Fruit fly (Drosophila melanogaster): ENCODE results near the gene Mgat2.

Gene Mgat2

dm6 chr3R:29997607-29998236 is 24.3 kb downstream of the Mgat2 start, which contains the start of the genes CG15525 and CG11504 (continued):
- no peak for TF ChIP-seq lbe (GFP tag; optimal IDR thresholded peaks at IDR 0.05)
- peak; percentile 24 for TF ChIP-seq pnt (GFP tag; optimal IDR thresholded peaks at IDR 0.05)
- peak; percentile 66 for TF ChIP-seq CG6272 (GFP tag; IDR thresholded peaks at IDR 0.05)
- peak; percentile 78 for TF ChIP-seq Aef1 (GFP tag; IDR thresholded peaks at IDR 0.05)
- no peak for TF ChIP-seq rib (GFP tag; IDR thresholded peaks at IDR 0.05)
- TF ChIP-seq hb (GFP tag; IDR thresholded peaks at IDR 0.05; ENCODE audit: partially characterized antibody), result peak; percentile 90
- TF ChIP-seq CG3847 (GFP tag; IDR thresholded peaks at IDR 0.05), result peak; percentile 43
- TF ChIP-seq Nf-YA (GFP tag; IDR thresholded peaks at IDR 0.05), result peak; percentile 43; the same call in 1 of the 2 replicates
- TF ChIP-seq CG7839 (tag; optimal IDR thresholded peaks at IDR 0.05), result no peak
- TF ChIP-seq tup (GFP tag; optimal IDR thresholded peaks at IDR 0.05), result no peak
- peak; percentile 14 for TF ChIP-seq kay (GFP tag; optimal IDR thresholded peaks at IDR 0.05)
- no peak for TF ChIP-seq CG18599 (GFP tag; optimal IDR thresholded peaks at IDR 0.05)
- TF ChIP-seq nerfin-1 (tag; optimal IDR thresholded peaks at IDR 0.05), result peak; percentile 46
- no peak for TF ChIP-seq CG15269 (tag; optimal IDR thresholded peaks at IDR 0.05)
- peak; percentile 43 for TF ChIP-seq CG17829 (tag; optimal IDR thresholded peaks at IDR 0.05)
- peak; percentile 26 for TF ChIP-seq gcm (GFP tag; optimal IDR thresholded peaks at IDR 0.05)
- TF ChIP-seq stwl (tag; optimal IDR thresholded peaks at IDR 0.05), result peak; percentile 69
- no peak for TF ChIP-seq CG11696 (GFP tag; IDR thresholded peaks at IDR 0.05)
- no peak for TF ChIP-seq Poxn (GFP tag; IDR thresholded peaks at IDR 0.05)
- TF ChIP-seq tna (GFP tag; IDR thresholded peaks at IDR 0.05; ENCODE audit: partially characterized antibody), result peak; percentile 62; the same call in 1 of the 2 replicates
- no peak for TF ChIP-seq D19A (tag; optimal IDR thresholded peaks at IDR 0.05)
- peak; percentile 46 for TF ChIP-seq Spps (tag; optimal IDR thresholded peaks at IDR 0.05)
- TF ChIP-seq bowl (GFP tag; IDR thresholded peaks at IDR 0.05), result no peak
- TF ChIP-seq disco-r (GFP tag; optimal IDR thresholded peaks at IDR 0.05), result no peak
- TF ChIP-seq org-1 (GFP tag; optimal IDR thresholded peaks at IDR 0.05), result no peak
- TF ChIP-seq dysf (GFP tag; IDR thresholded peaks at IDR 0.05), result no peak
- TF ChIP-seq crc (GFP tag; optimal IDR thresholded peaks at IDR 0.05), result no peak
- TF ChIP-seq Ssrp (tag; optimal IDR thresholded peaks at IDR 0.05), result peak; percentile 29
- TF ChIP-seq B-H2 (GFP tag; optimal IDR thresholded peaks at IDR 0.05), result no peak
- no peak for TF ChIP-seq btn (GFP tag; optimal IDR thresholded peaks at IDR 0.05)
- TF ChIP-seq CG11560 (tag; IDR thresholded peaks at IDR 0.05), result peak; percentile 59; the same call in 2 of the 3 replicates
- no peak for TF ChIP-seq ro (GFP tag; IDR thresholded peaks at IDR 0.05)
- TF ChIP-seq dm (GFP tag; optimal IDR thresholded peaks at IDR 0.05), result peak; percentile 15
- peak; percentile 85 for TF ChIP-seq Ptx1 (GFP tag; IDR thresholded peaks at IDR 0.05)
- TF ChIP-seq CG8388 (GFP tag; optimal IDR thresholded peaks at IDR 0.05), result no peak
- no peak for TF ChIP-seq NC2α (GFP tag; optimal IDR thresholded peaks at IDR 0.05)
- TF ChIP-seq ato (GFP tag; IDR thresholded peaks at IDR 0.05; ENCODE audit: partially characterized antibody), result peak; percentile 71; the same call in 1 of the 2 replicates
- TF ChIP-seq CG2116 (GFP tag; optimal IDR thresholded peaks at IDR 0.05), result peak; percentile 88
- TF ChIP-seq sd (tag; optimal IDR thresholded peaks at IDR 0.05), result no peak
- TF ChIP-seq CG8765 (GFP tag; IDR thresholded peaks at IDR 0.05), result no peak
- no peak for TF ChIP-seq Doc2 (GFP tag; IDR thresholded peaks at IDR 0.05)
- TF ChIP-seq CG12391 (tag; optimal IDR thresholded peaks at IDR 0.05), result peak; percentile 78
- no peak for TF ChIP-seq CG7987 (GFP tag; optimal IDR thresholded peaks at IDR 0.05)
- peak; percentile 3 for TF ChIP-seq NC2β (GFP tag; optimal IDR thresholded peaks at IDR 0.05)
- TF ChIP-seq CG11456 (GFP tag; IDR thresholded peaks at IDR 0.05), result peak; percentile 68; the same call in 2 of the 3 replicates
- TF ChIP-seq fd96Cb (tag; optimal IDR thresholded peaks at IDR 0.05), result peak; percentile 33
- no peak for TF ChIP-seq CG11723 (GFP tag; optimal IDR thresholded peaks at IDR 0.05)
- peak; percentile 18 for TF ChIP-seq jumu (GFP tag; optimal IDR thresholded peaks at IDR 0.05)
- TF ChIP-seq CG30403 (GFP tag; optimal IDR thresholded peaks at IDR 0.05), result peak; percentile 71
- no peak for TF ChIP-seq PHDP (tag; optimal IDR thresholded peaks at IDR 0.05)

All from whole organism, embryonic.